Fruit fly (Drosophila melanogaster): ENCODE results near the gene Rcd5.

Rcd5 gene

DNA sequence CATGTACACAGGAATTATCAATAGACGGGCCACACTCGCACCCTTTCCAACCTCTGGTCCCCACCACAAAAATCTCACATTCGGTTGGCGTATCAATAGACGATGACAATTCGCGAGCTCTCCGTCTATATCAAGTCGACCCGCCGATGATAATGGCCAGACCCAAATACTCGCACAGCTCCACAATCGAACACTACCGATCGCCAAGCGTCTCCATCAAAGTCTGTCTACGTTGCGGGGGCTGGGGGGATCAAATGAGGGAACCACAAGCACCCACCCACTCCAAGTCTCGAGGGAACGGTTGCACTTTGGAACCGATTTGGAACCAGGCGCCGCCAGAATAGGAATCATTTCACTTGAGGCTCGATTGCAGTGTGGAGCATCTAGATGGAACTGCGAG is 28.0 kb downstream of the Rcd5 start (continued):
- TF ChIP-seq Eip75B (GFP tag; optimal IDR thresholded peaks at IDR 0.05) (no peak), acj6 (GFP tag; optimal IDR thresholded peaks at IDR 0.05) (no peak), lz (GFP tag; optimal IDR thresholded peaks at IDR 0.05) (no peak), OdsH (GFP tag; optimal IDR thresholded peaks at IDR 0.05) (no peak), Hr39 (GFP tag; optimal IDR thresholded peaks at IDR 0.05) (no peak), Eip78C (GFP tag) (no peak), Hr4 (GFP tag; optimal IDR thresholded peaks at IDR 0.05) (no peak), CG10669 (GFP tag; optimal IDR thresholded peaks at IDR 0.05) (no peak)

DNA sequence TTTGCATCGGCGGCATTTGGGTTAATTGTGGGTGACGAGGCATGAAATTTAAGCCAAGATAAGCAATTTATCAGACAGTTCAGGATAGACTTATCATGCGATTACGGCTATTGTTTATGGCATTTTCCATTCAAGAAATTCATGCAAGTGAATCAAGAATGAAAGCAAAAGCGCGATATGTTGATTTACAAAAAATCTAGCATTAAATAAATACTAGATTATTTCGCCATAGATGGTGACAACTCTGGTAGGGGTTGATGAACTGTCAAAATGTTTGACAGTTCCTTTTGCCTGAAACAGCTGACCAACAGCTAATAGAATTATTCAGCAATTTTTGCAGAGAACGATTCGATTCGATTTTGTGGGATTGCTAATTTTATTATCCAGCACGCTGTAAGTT is 28.7 kb downstream of the Rcd5 start, which contains the start of gene CG32259:
Gene CG32259 (plus strand): TSS at position 301 of the 400 bp plus-strand sequence.
- TF ChIP-seq vri (GFP tag; optimal IDR thresholded peaks at IDR 0.05) (peak; percentile 27), Gug (GFP tag; IDR thresholded peaks at IDR 0.05) (no peak)

DNA sequence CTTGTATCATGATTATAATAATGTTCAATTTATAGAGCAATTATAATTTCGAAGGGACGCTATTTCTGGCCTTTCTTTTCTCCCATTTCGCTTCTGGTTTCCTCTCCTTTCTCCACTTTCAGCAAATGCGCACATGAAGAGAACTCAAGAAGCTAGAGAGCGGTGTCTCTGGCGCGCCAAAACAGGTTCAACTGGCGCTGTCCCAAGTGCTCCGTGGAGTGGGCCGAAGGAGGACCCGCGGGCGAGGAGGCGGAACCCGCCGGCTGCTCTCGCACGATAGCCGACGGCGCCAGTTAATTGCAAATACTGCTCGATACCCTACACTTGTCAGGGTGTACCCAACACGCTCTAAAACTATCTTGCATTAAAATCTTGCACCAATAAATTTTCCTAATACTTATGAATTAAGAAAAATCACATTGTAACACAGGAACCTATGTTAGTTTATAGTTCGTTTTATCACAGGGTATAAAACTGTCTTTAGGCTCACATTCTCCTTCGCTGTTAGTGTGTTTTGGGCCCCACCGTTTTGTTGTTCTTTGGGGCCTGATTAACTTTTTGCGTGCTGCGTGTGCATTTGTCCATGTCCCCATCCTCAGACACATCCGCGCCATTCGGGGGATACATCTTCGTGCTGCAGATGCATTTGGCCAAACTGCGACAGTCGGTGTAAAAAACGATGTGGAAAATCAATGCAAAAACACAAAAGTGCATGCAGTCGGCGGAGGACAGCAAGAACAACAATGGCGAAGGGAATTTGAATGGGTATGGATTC is 30.1 kb downstream of the Rcd5 start:
- TF ChIP-seq CG4318 (GFP tag; optimal IDR thresholded peaks at IDR 0.05) (peak; percentile 97), topi (GFP tag; optimal IDR thresholded peaks at IDR 0.05) (peak; percentile 97), CG8119 (GFP tag; IDR thresholded peaks at IDR 0.05) (peak; percentile 98), Sox102F (GFP tag; optimal IDR thresholded peaks at IDR 0.05) (peak; percentile 98), CG10669 (GFP tag; optimal IDR thresholded peaks at IDR 0.05) (peak; percentile 96), Sox14 (GFP tag; optimal IDR thresholded peaks at IDR 0.05) (peak; percentile 99), CG1621 (tag; optimal IDR thresholded peaks at IDR 0.05) (peak; percentile 97), fd59A (GFP tag; optimal IDR thresholded peaks at IDR 0.05) (peak; percentile 98), Hr39 (GFP tag; optimal IDR thresholded peaks at IDR 0.05) (peak; percentile 99), CG6808 (GFP tag; optimal IDR thresholded peaks at IDR 0.05) (peak; percentile 95), OdsH (GFP tag; optimal IDR thresholded peaks at IDR 0.05) (peak; percentile 99), Eip78C (GFP tag) (peak; percentile 99), CG8319 (GFP tag; optimal IDR thresholded peaks at IDR 0.05) (peak; percentile 96), ss (GFP tag; optimal IDR thresholded peaks at IDR 0.05) (peak; percentile 95 to 98), dac (GFP tag; optimal IDR thresholded peaks at IDR 0.05) (peak; percentile 97), pdm3 (GFP tag; optimal IDR thresholded peaks at IDR 0.05) (peak; percentile 99), salr (GFP tag; optimal IDR thresholded peaks at IDR 0.05) (peak; percentile 98), Eip93F (GFP tag; optimal IDR thresholded peaks at IDR 0.05) (peak; percentile 92), CG32006 (GFP tag; optimal IDR thresholded peaks at IDR 0.05) (peak; percentile 99), CG10631 (GFP tag; optimal IDR thresholded peaks at IDR 0.05) (peak; percentile 97), CG7368 (GFP tag; optimal IDR thresholded peaks at IDR 0.05) (peak; percentile 97), Eip75B (GFP tag; optimal IDR thresholded peaks at IDR 0.05) (peak; percentile 98), lz (GFP tag; optimal IDR thresholded peaks at IDR 0.05) (peak; percentile 99), vri (GFP tag; optimal IDR thresholded peaks at IDR 0.05) (peak; percentile 97), esn (GFP tag; optimal IDR thresholded peaks at IDR 0.05) (peak; percentile 99), fkh (GFP tag; optimal IDR thresholded peaks at IDR 0.05) (peak; percentile 25), CG34406 (GFP tag; optimal IDR thresholded peaks at IDR 0.05) (peak; percentile 98), Lpt (GFP tag; optimal IDR thresholded peaks at IDR 0.05) (peak; percentile 98), Ets21C (GFP tag; optimal IDR thresholded peaks at IDR 0.05) (peak; percentile 98), Ets96B (tag; optimal IDR thresholded peaks at IDR 0.05) (peak; percentile 98), Gug (GFP tag; IDR thresholded peaks at IDR 0.05) (peak; percentile 99), Hr4 (GFP tag; optimal IDR thresholded peaks at IDR 0.05) (peak; percentile 99), CG6854 (GFP tag; optimal IDR thresholded peaks at IDR 0.05) (peak; percentile 97), CG3032 (tag; optimal IDR thresholded peaks at IDR 0.05) (peak; percentile 98), eg (GFP tag; IDR thresholded peaks at IDR 0.05) (peak; percentile 99), CG15336 (GFP tag; IDR thresholded peaks at IDR 0.05) (peak; percentile 99), CG6792 (GFP tag; optimal IDR thresholded peaks at IDR 0.05) (peak; percentile 99), acj6 (GFP tag; optimal IDR thresholded peaks at IDR 0.05) (peak; percentile 99), CG11902 (GFP tag; optimal IDR thresholded peaks at IDR 0.05) (peak; percentile 99), net (GFP tag; optimal IDR thresholded peaks at IDR 0.05) (peak; percentile 99), CG16779 (tag; optimal IDR thresholded peaks at IDR 0.05) (peak; percentile 91), fd85E (GFP tag; optimal IDR thresholded peaks at IDR 0.05) (peak; percentile 92), CG31627 (GFP tag; optimal IDR thresholded peaks at IDR 0.05) (peak; percentile 99), CG3919 (GFP tag; optimal IDR thresholded peaks at IDR 0.05) (peak; percentile 98)
